Worm (Caenorhabditis elegans) whole organism, young adult: ENCODE results near the gene K06H7.1.

ENCODE experiments used
- B0019.2 ChIP-seq: fragments of 200-800 bp; sonication (Bioruptor generic); conservative IDR thresholded peaks from 2 replicates; pipeline ENCODE4 v1.3.6; 2022; ENCODE audit warnings: missing genetic modification reagents, missing genetic modification characterization, missing compliant biosample characterization
- B0336.3 ChIP-seq: fragments of 200-800 bp; sonication (Bioruptor generic); IDR thresholded peaks from 2 replicates; pipeline ENCODE4 v1.3.6; 2022; ENCODE audit warnings: missing genetic modification characterization, missing compliant biosample characterization
- D2030.7 ChIP-seq: fragments of 200-800 bp; sonication (Bioruptor generic); IDR thresholded peaks from 2 replicates; pipeline ENCODE4 v1.3.6; 2022; ENCODE audit warnings: missing genetic modification reagents, missing genetic modification characterization, missing compliant biosample characterization
- F10E7.11 ChIP-seq: sonication (generic microtip); optimal IDR thresholded peaks from 2 replicates; lab custom pipeline; 2017; ENCODE audit warnings: mild to moderate bottlenecking, missing genetic modification characterization, moderate library complexity, missing compliant biosample characterization
- F57A8.1 ChIP-seq: fragments of 200-800 bp; sonication (Bioruptor generic); optimal IDR thresholded peaks from 2 replicates; lab custom pipeline; 2018; ENCODE audit warnings: mild to moderate bottlenecking, missing genetic modification characterization, moderate library complexity, missing compliant biosample characterization
- K12H6.12 ChIP-seq: fragments of 200-800 bp; sonication (Bioruptor generic); optimal IDR thresholded peaks from 2 replicates; lab custom pipeline; 2018; ENCODE audit warnings: mild to moderate bottlenecking, missing genetic modification characterization, missing compliant biosample characterization
- aptf-3 ChIP-seq: fragments of 200-800 bp; sonication (Bioruptor generic); IDR thresholded peaks from 2 replicates; pipeline ENCODE4 v1.3.6; 2022; ENCODE audit warnings: missing genetic modification characterization, missing compliant biosample characterization
- athp-1 ChIP-seq: sonication (generic microtip); optimal IDR thresholded peaks from 2 replicates; lab custom pipeline; 2017; ENCODE audit warnings: mild to moderate bottlenecking, missing genetic modification characterization, missing compliant biosample characterization
- attf-5 ChIP-seq: fragments of 200-800 bp; sonication (Bioruptor generic); optimal IDR thresholded peaks from 2 replicates; lab custom pipeline; 2018; ENCODE audit warnings: mild to moderate bottlenecking, missing genetic modification characterization, missing compliant biosample characterization
- cebp-1 ChIP-seq, 2 experiments: fragments of 200-800 bp in 1 of 2; sonication (Bioruptor generic) in 1 of 2; sonication (generic microtip) in 1 of 2; IDR thresholded peaks in 1 of 2; optimal IDR thresholded peaks in 1 of 2; 2 replicates each; pipeline versions ENCODE4 v1.3.6 to Lab custom; 2017 to 2022; ENCODE audit warnings: missing compliant biosample characterization in 2 of 2, missing genetic modification characterization in 2 of 2, mild to moderate bottlenecking in 1 of 2, missing genetic modification reagents in 1 of 2, moderate library complexity in 1 of 2
- cebp-2 ChIP-seq: fragments of 200-800 bp; sonication (Bioruptor generic); IDR thresholded peaks from 2 replicates; pipeline ENCODE4 v1.3.6; 2022; ENCODE audit warnings: missing genetic modification characterization, missing compliant biosample characterization
- ceh-27 ChIP-seq: fragments of 200-800 bp; sonication (Bioruptor generic); optimal IDR thresholded peaks from 2 replicates; lab custom pipeline; 2018; ENCODE audit warnings: mild to moderate bottlenecking, missing genetic modification characterization, moderate library complexity, missing compliant biosample characterization
- dox-1 ChIP-seq: fragments of 200-800 bp; sonication (Bioruptor generic); IDR thresholded peaks from 2 replicates; pipeline ENCODE4 v1.3.6; 2022; ENCODE audit warnings: missing genetic modification reagents, missing genetic modification characterization, missing compliant biosample characterization
- dpl-1 ChIP-seq: fragments of 150-350 bp; optimal IDR thresholded peaks from 2 replicates; lab custom pipeline; 2014; ENCODE audit warnings: missing biosample characterization, missing genetic modification reagents, missing genetic modification characterization
- efl-1 ChIP-seq: fragments of 150-350 bp; optimal IDR thresholded peaks from 2 replicates; lab custom pipeline; 2014; ENCODE audit warnings: missing biosample characterization, missing genetic modification reagents, missing genetic modification characterization
- egl-18 ChIP-seq: fragments of 200-800 bp; sonication (Bioruptor generic); IDR thresholded peaks from 2 replicates; pipeline ENCODE4 v1.3.6; 2022; ENCODE audit warnings: missing genetic modification reagents, missing genetic modification characterization, missing compliant biosample characterization
- him-1 ChIP-seq: sonication (generic microtip); optimal IDR thresholded peaks from 2 replicates; lab custom pipeline; 2016; ENCODE audit warnings: missing genotype, missing genetic modification reagents, missing genetic modification characterization, missing compliant biosample characterization
- hmg-1.2 ChIP-seq: fragments of 200-800 bp; sonication (Bioruptor generic); IDR thresholded peaks from 2 replicates; pipeline ENCODE4 v1.3.6; 2022; ENCODE audit warnings: missing genetic modification reagents, missing genetic modification characterization, missing compliant biosample characterization
- hmg-20 ChIP-seq: fragments of 200-800 bp; sonication (Bioruptor generic); IDR thresholded peaks from 2 replicates; pipeline ENCODE4 v1.3.6; 2022; ENCODE audit warnings: missing genetic modification reagents, missing genetic modification characterization, missing compliant biosample characterization
- hsf-1 ChIP-seq: fragments of 200-800 bp; sonication (Bioruptor generic); IDR thresholded peaks from 2 replicates; pipeline ENCODE4 v1.3.6; 2022; ENCODE audit warnings: missing genetic modification reagents, missing genetic modification characterization, missing compliant biosample characterization
- let-526 ChIP-seq: fragments of 200-800 bp; sonication (Bioruptor generic); IDR thresholded peaks from 2 replicates; pipeline ENCODE4 v1.3.6; 2022; ENCODE audit warnings: missing genetic modification reagents, missing genetic modification characterization, missing compliant biosample characterization
- lin-35 ChIP-seq, 3 experiments: fragments of 150-350 bp in 2 of 3; sonication (generic microtip) in 1 of 3; optimal IDR thresholded peaks; 2 replicates each; lab custom pipeline; 2014 to 2018; ENCODE audit warnings: missing biosample characterization in 3 of 3, missing genetic modification characterization in 3 of 3, missing genetic modification reagents in 3 of 3
- lin-40 ChIP-seq: sonication (generic microtip); optimal IDR thresholded peaks from 2 replicates; lab custom pipeline; 2016; ENCODE audit warnings: missing genetic modification characterization, mild to moderate bottlenecking, missing compliant biosample characterization, missing genotype, missing genetic modification reagents
- lin-54 ChIP-seq: fragments of 200-800 bp; sonication (Bioruptor generic); optimal IDR thresholded peaks from 2 replicates; lab custom pipeline; 2018; ENCODE audit warnings: mild to moderate bottlenecking, missing genetic modification characterization, missing compliant biosample characterization
- lsl-1 ChIP-seq: fragments of 200-800 bp; sonication (Bioruptor generic); optimal IDR thresholded peaks from 2 replicates; lab custom pipeline; 2018; ENCODE audit warnings: mild to moderate bottlenecking, missing genetic modification characterization, moderate library complexity, missing compliant biosample characterization
- madf-8 ChIP-seq: fragments of 200-800 bp; sonication (Bioruptor generic); conservative IDR thresholded peaks from 2 replicates; pipeline ENCODE4 v1.3.6; 2022; ENCODE audit warnings: missing genetic modification reagents, missing genetic modification characterization, missing compliant biosample characterization
- mcd-1 ChIP-seq: fragments of 200-800 bp; sonication (Bioruptor generic); IDR thresholded peaks from 2 replicates; pipeline ENCODE4 v1.3.6; 2022; ENCODE audit warnings: missing genetic modification reagents, missing genetic modification characterization, missing compliant biosample characterization
- mxl-1 ChIP-seq: sonication (generic microtip); optimal IDR thresholded peaks from 2 replicates; lab custom pipeline; 2016; ENCODE audit warnings: missing genetic modification characterization, missing compliant biosample characterization
- nfya-2 ChIP-seq: fragments of 200-800 bp; sonication (Bioruptor generic); IDR thresholded peaks from 2 replicates; pipeline ENCODE4 v1.3.6; 2022; ENCODE audit warnings: missing genetic modification reagents, missing genetic modification characterization, missing compliant biosample characterization
- nfyb-1 ChIP-seq: fragments of 200-800 bp; sonication (Bioruptor generic); IDR thresholded peaks from 2 replicates; pipeline ENCODE4 v1.3.6; 2022; ENCODE audit warnings: missing genetic modification reagents, missing genetic modification characterization, missing compliant biosample characterization
- nhr-80 ChIP-seq: sonication (generic microtip); optimal IDR thresholded peaks from 2 replicates; lab custom pipeline; 2016; ENCODE audit warnings: missing genetic modification characterization, missing compliant biosample characterization
- pbrm-1 ChIP-seq: fragments of 200-800 bp; sonication (Bioruptor generic); IDR thresholded peaks from 2 replicates; pipeline ENCODE4 v1.3.6; 2022; ENCODE audit warnings: missing genetic modification reagents, missing genetic modification characterization, missing compliant biosample characterization
- rcor-1 ChIP-seq: fragments of 200-800 bp; sonication (Bioruptor generic); IDR thresholded peaks from 2 replicates; pipeline ENCODE4 v1.3.6; 2022; ENCODE audit warnings: missing genetic modification reagents, missing genetic modification characterization, missing compliant biosample characterization
- sdz-38 ChIP-seq: sonication (generic microtip); optimal IDR thresholded peaks from 2 replicates; lab custom pipeline; 2016; ENCODE audit warnings: missing genotype, missing genetic modification characterization, missing compliant biosample characterization
- sea-2 ChIP-seq: fragments of 200-800 bp; sonication (Bioruptor generic); IDR thresholded peaks from 2 replicates; pipeline ENCODE4 v1.3.6; 2022; ENCODE audit warnings: missing genetic modification characterization, missing compliant biosample characterization
- snpc-3.4 ChIP-seq: sonication (generic microtip); optimal IDR thresholded peaks from 2 replicates; lab custom pipeline; 2017; ENCODE audit warnings: missing genetic modification characterization, mild to moderate bottlenecking, missing compliant biosample characterization, antibody characterized with exemption, moderate library complexity, missing genotype, missing genetic modification reagents
- snpc-4 ChIP-seq, 5 experiments: fragments of 150-350 bp in 1 of 5; sonication (generic microtip) in 4 of 5; optimal IDR thresholded peaks; 2 replicates each; lab custom pipeline; 2014 to 2018; ENCODE audit warnings: missing genetic modification characterization in 5 of 5, missing biosample characterization in 3 of 5, antibody characterized with exemption in 2 of 5, mild to moderate bottlenecking in 2 of 5, missing compliant biosample characterization in 2 of 5, missing genotype in 2 of 5, moderate library complexity in 2 of 5, missing genetic modification reagents in 1 of 5
- somi-1 ChIP-seq: fragments of 200-800 bp; sonication (Bioruptor generic); optimal IDR thresholded peaks from 2 replicates; lab custom pipeline; 2018; ENCODE audit warnings: mild to moderate bottlenecking, missing genetic modification characterization, missing compliant biosample characterization
- sptf-2 ChIP-seq: fragments of 200-800 bp; sonication (Bioruptor generic); optimal IDR thresholded peaks from 2 replicates; lab custom pipeline; 2018; ENCODE audit warnings: mild to moderate bottlenecking, missing genetic modification characterization, missing compliant biosample characterization
- tbp1 ChIP-seq: fragments of 200-800 bp; sonication (Bioruptor generic); optimal IDR thresholded peaks from 2 replicates; lab custom pipeline; 2018; ENCODE audit warnings: mild to moderate bottlenecking, missing genetic modification characterization, missing compliant biosample characterization
- unc-62 ChIP-seq: fragments of 150-350 bp; optimal IDR thresholded peaks from 2 replicates; lab custom pipeline; 2014; ENCODE audit warnings: missing biosample characterization, missing genetic modification reagents, missing genetic modification characterization
- xnd-1 ChIP-seq: sonication (generic microtip); optimal IDR thresholded peaks from 2 replicates; lab custom pipeline; 2016; ENCODE audit warnings: missing genotype, missing genetic modification reagents, missing genetic modification characterization, missing compliant biosample characterization
- ztf-22 ChIP-seq: fragments of 200-800 bp; sonication (Bioruptor generic); optimal IDR thresholded peaks from 2 replicates; lab custom pipeline; 2018; ENCODE audit warnings: mild to moderate bottlenecking, missing genetic modification characterization, moderate library complexity, missing compliant biosample characterization

K06H7.1 gene

ce11 chrIII:8093079-8093623, 6.0 kb upstream of the K06H7.1 start, which contains the start of gene K06H7.2:
Gene K06H7.2 (plus strand): TSS chrIII:8093573.
- TF ChIP-seq ztf-22 (GFP tag; lab: Kevin White, UChicago) = no peak
- TF ChIP-seq nhr-80 (tag; lab: Kevin White, UChicago) = peak; percentile 38
- TF ChIP-seq hmg-20 (GFP tag; lab: Robert Waterston, UW) = no peak
- TF ChIP-seq mcd-1 (GFP tag; lab: Robert Waterston, UW) = peak; percentile 79
- no peak for TF ChIP-seq egl-18 (GFP tag; lab: Robert Waterston, UW)
- TF ChIP-seq snpc-3.4 = no peak
- no peak for TF ChIP-seq nfyb-1 (GFP tag; lab: Robert Waterston, UW)
- TF ChIP-seq lin-35 (GFP tag; optimal IDR thresholded peaks at IDR 0.05; lab: Kevin White, UChicago) = no peak
- peak; percentile 79 for TF ChIP-seq attf-5 (GFP tag; lab: Kevin White, UChicago)
- peak; percentile 4 for TF ChIP-seq lin-40
- TF ChIP-seq hmg-1.2 (GFP tag; lab: Robert Waterston, UW) = 0 out of 2 replicates have a peak, but pooled peaks have one; percentile 12
- TF ChIP-seq ceh-27 (GFP tag; lab: Kevin White, UChicago) = peak; percentile 4

ce11 chrIII:8098116-8098515, 1.0 kb upstream of the K06H7.1 start, which contains the start of gene K06H7.8:
Gene K06H7.8 (minus strand): TSS chrIII:8098216.
- TF ChIP-seq sptf-2 (GFP tag; lab: Kevin White, UChicago) (no peak), him-1 (tag; lab: Kevin White, UChicago) (no peak), sea-2 (GFP tag; lab: Robert Waterston, UW) (no peak), B0336.3 (GFP tag; lab: Robert Waterston, UW) (no peak), hmg-20 (GFP tag; lab: Robert Waterston, UW) (no peak), mcd-1 (GFP tag; lab: Robert Waterston, UW) (no peak), D2030.7 (GFP tag; lab: Robert Waterston, UW) (no peak), cebp-2 (no peak), dox-1 (no peak), pbrm-1 (GFP tag; lab: Robert Waterston, UW) (no peak), lin-35 (GFP tag; optimal IDR thresholded peaks at IDR 0.05; lab: Kevin White, UChicago) (no peak), F10E7.11 (tag; lab: Kevin White, UChicago) (no peak), nfya-2 (no peak), F57A8.1 (GFP tag; lab: Kevin White, UChicago) (no peak), hsf-1 (GFP tag; lab: Robert Waterston, UW) (no peak)

ce11 chrIII:8100960-8101359, 1.8 kb downstream of the K06H7.1 start, which contains the start of gene plk-1:
Gene plk-1 (plus strand): TSS chrIII:8101348.
- TF ChIP-seq mcd-1 (GFP tag; lab: Robert Waterston, UW) (peak; percentile 54), pbrm-1 (GFP tag; lab: Robert Waterston, UW) (peak; percentile 65), B0019.2 (GFP tag; lab: Robert Waterston, UW) (peak; percentile 84), athp-1 (tag; lab: Kevin White, UChicago) (peak; percentile 33), B0336.3 (GFP tag; lab: Robert Waterston, UW) (peak; percentile 52; the same call in 1 of the 2 replicates), nhr-80 (tag; lab: Kevin White, UChicago) (peak; percentile 10), somi-1 (no peak), lin-54 (GFP tag; lab: Kevin White, UChicago) (peak; percentile 86), xnd-1 (tag; lab: Kevin White, UChicago) (peak; percentile 82), let-526 (GFP tag; lab: Robert Waterston, UW) (no peak), aptf-3 (GFP tag; lab: Robert Waterston, UW) (no peak), efl-1 (peak; percentile 98), madf-8 (GFP tag; lab: Robert Waterston, UW) (peak; percentile 93), sdz-38 (no peak), dpl-1 (peak; percentile 94), rcor-1 (peak; percentile 24; the same call in 1 of the 2 replicates), cebp-1 (GFP tag; IDR thresholded peaks at IDR 0.05; lab: Robert Waterston, UW) (no peak), cebp-1 (tag; optimal IDR thresholded peaks at IDR 0.05; lab: Kevin White, UChicago) (no peak), mxl-1 (tag; lab: Kevin White, UChicago) (no peak), K12H6.12 (tag; lab: Kevin White, UChicago) (no peak), snpc-4 (GFP tag; optimal IDR thresholded peaks at IDR 0.05; lab: Kevin White, UChicago) (peak; percentile 29), snpc-4 (tag; optimal IDR thresholded peaks at IDR 0.05; lab: Kevin White, UChicago) (peak in 2 of 4 experiments; percentile 34 to 40), unc-62 (GFP tag; lab: Kevin White, UChicago) (no peak), sptf-2 (GFP tag; lab: Kevin White, UChicago) (no peak), lsl-1 (GFP tag; lab: Kevin White, UChicago) (peak; percentile 80), tbp1 (GFP tag; lab: Kevin White, UChicago) (peak; percentile 49)
